Fruit fly (Drosophila melanogaster): ENCODE results near the gene CG8565.

The CG8565 gene

dm6 chrX:15857601-15858284, 20.1 kb downstream of the CG8565 start, which contains the start of the genes CG46440 and Myb (continued):
- TF ChIP-seq run (tag; optimal IDR thresholded peaks at IDR 0.05) (no peak), YL-1 (GFP tag; optimal IDR thresholded peaks at IDR 0.05) (peak; percentile 43), CG17328 (GFP tag; IDR thresholded peaks at IDR 0.05) (no peak), CG6813 (GFP tag; optimal IDR thresholded peaks at IDR 0.05) (no peak), Chrac-16 (GFP tag; optimal IDR thresholded peaks at IDR 0.05) (no peak), D (optimal IDR thresholded peaks at IDR 0.05) (no peak), D (GFP tag; optimal IDR thresholded peaks at IDR 0.05) (no peak), CG10462 (GFP tag; optimal IDR thresholded peaks at IDR 0.05) (no peak), NC2β (GFP tag; optimal IDR thresholded peaks at IDR 0.05) (no peak), CG16813 (GFP tag; IDR thresholded peaks at IDR 0.05; ENCODE audit: partially characterized antibody) (peak; percentile 90), CG14667 (GFP tag; IDR thresholded peaks at IDR 0.05) (no peak), CG14710 (tag; optimal IDR thresholded peaks at IDR 0.05) (peak; percentile 24), CG1603 (tag; optimal IDR thresholded peaks at IDR 0.05) (peak; percentile 67), p53 (GFP tag; optimal IDR thresholded peaks at IDR 0.05) (no peak), Hr3 (GFP tag; optimal IDR thresholded peaks at IDR 0.05) (no peak), kay (GFP tag; optimal IDR thresholded peaks at IDR 0.05) (no peak), CG2129 (GFP tag; IDR thresholded peaks at IDR 0.05; ENCODE audit: partially characterized antibody) (peak; percentile 59), wek (GFP tag; optimal IDR thresholded peaks at IDR 0.05) (peak; percentile 12), Lpt (GFP tag; optimal IDR thresholded peaks at IDR 0.05) (no peak), Atf3 (GFP tag; optimal IDR thresholded peaks at IDR 0.05) (no peak), dm (GFP tag; optimal IDR thresholded peaks at IDR 0.05) (no peak), Bgb (GFP tag; IDR thresholded peaks at IDR 0.05; ENCODE audit: partially characterized antibody) (peak; percentile 86), ara (GFP tag; IDR thresholded peaks at IDR 0.05) (no peak), CG7839 (tag; optimal IDR thresholded peaks at IDR 0.05) (no peak), twi (tag; optimal IDR thresholded peaks at IDR 0.05) (no peak), amos (GFP tag; IDR thresholded peaks at IDR 0.05; ENCODE audit: partially characterized antibody) (peak; percentile 92; the same call in 1 of the 2 replicates), Xbp1 (GFP tag; optimal IDR thresholded peaks at IDR 0.05) (no peak), Antp (GFP tag; optimal IDR thresholded peaks at IDR 0.05) (no peak), Lhr (GFP tag; optimal IDR thresholded peaks at IDR 0.05) (no peak), Pdp1 (GFP tag; optimal IDR thresholded peaks at IDR 0.05) (peak in 1 of 2 experiments; percentile 5), dati (GFP tag; IDR thresholded peaks at IDR 0.05) (no peak), pita (GFP tag; optimal IDR thresholded peaks at IDR 0.05) (no peak), CG18262 (tag; optimal IDR thresholded peaks at IDR 0.05) (no peak), Vsx1 (GFP tag; optimal IDR thresholded peaks at IDR 0.05) (no peak), H15 (GFP tag; IDR thresholded peaks at IDR 0.05) (no peak), B-H1 (GFP tag; IDR thresholded peaks at IDR 0.05) (no peak), Dad (GFP tag; optimal IDR thresholded peaks at IDR 0.05) (no peak), CG13775 (GFP tag; optimal IDR thresholded peaks at IDR 0.05) (no peak), ro (GFP tag; IDR thresholded peaks at IDR 0.05) (no peak), CG31224 (GFP tag; IDR thresholded peaks at IDR 0.05) (no peak), ATbp (GFP tag; optimal IDR thresholded peaks at IDR 0.05) (no peak), CG7745 (tag; optimal IDR thresholded peaks at IDR 0.05) (no peak), CG17912 (GFP tag; optimal IDR thresholded peaks at IDR 0.05) (no peak), psq (GFP tag; optimal IDR thresholded peaks at IDR 0.05) (no peak), crp (GFP tag; optimal IDR thresholded peaks at IDR 0.05) (no peak), CG31365 (tag; optimal IDR thresholded peaks at IDR 0.05) (no peak), Atf-2 (GFP tag; optimal IDR thresholded peaks at IDR 0.05) (no peak), org-1 (GFP tag; optimal IDR thresholded peaks at IDR 0.05) (no peak), nerfin-2 (GFP tag; IDR thresholded peaks at IDR 0.05; ENCODE audit: partially characterized antibody) (peak; percentile 82), yki (optimal IDR thresholded peaks at IDR 0.05) (no peak)

All from whole organism, embryonic.